Worm (Caenorhabditis elegans): ENCODE measurements around the gene F11G11.13.
A peak's percentile ranks its signal among the peaks of the same experiment; 100 is the strongest.
"Not testable (repeated sequence)": the region's sequence is repeated elsewhere in the genome, so short reads cannot be mapped to it uniquely, and the experiment has no call there.

The F11G11.13 gene

ce11 chrII:4842143-4842658, 33.8 kb downstream of the F11G11.13 start, which contains the start of the genes T23B7.2 and nspd-4:
T23B7.2 (minus strand) TSS chrII:4842243.
nspd-4 (plus strand) TSS chrII:4842608.
- not testable (repeated sequence) for TF ChIP-seq W03F9.2, dao-5, him-1 (tag; optimal IDR thresholded peaks at IDR 0.05)

ce11 chrII:4837659-4838058, 38.3 kb downstream of the F11G11.13 start, which contains the start of gene C33F10.12:
C33F10.12 (minus strand) TSS chrII:4837759.
- TF ChIP-seq dao-5 (tag; optimal IDR thresholded peaks at IDR 0.05) (no peak), W03F9.2 (tag; optimal IDR thresholded peaks at IDR 0.05) (no peak), him-1 (tag; optimal IDR thresholded peaks at IDR 0.05) (no peak)

ce11 chrII:4834761-4835160, 41.2 kb downstream of the F11G11.13 start, which contains the start of the genes C33F10.11 and C33F10.1:
C33F10.11 (minus strand) TSS chrII:4834861.
C33F10.1 (plus strand) TSS chrII:4835023.
- TF ChIP-seq dao-5 (tag; optimal IDR thresholded peaks at IDR 0.05) (no peak), him-1 (tag; optimal IDR thresholded peaks at IDR 0.05) (no peak), W03F9.2 (tag; optimal IDR thresholded peaks at IDR 0.05) (no peak)

- no peak for TF ChIP-seq dao-5 (tag; optimal IDR thresholded peaks at IDR 0.05)
- peak; percentile 35 for TF ChIP-seq W03F9.2 (tag; optimal IDR thresholded peaks at IDR 0.05)
These were observed 48.0 kb downstream of the F11G11.13 start, which contains the start of the genes fbxb-88 and tbck-1 for ce11 chrII:4827734-4828609. fbxb-88 (minus strand) TSS chrII:4827884. tbck-1 (plus strand) TSS chrII:4828559.

All from whole organism, L4/young adult.